Fruit fly (Drosophila melanogaster) whole organism, wandering third instar larva: ENCODE data around the gene CG33322.
A peak's percentile ranks its signal among the peaks of the same experiment; 100 is the strongest.

Experiments
- Abd-B ChIP-seq: fragments of >200 bp; optimal IDR thresholded peaks from 2 replicates; lab custom pipeline; 2017; ENCODE audit warnings: missing biosample characterization, missing genetic modification characterization
- CG32264 ChIP-seq: fragments of 200-800 bp; sonication (Bioruptor generic); optimal IDR thresholded peaks from 2 replicates; lab custom pipeline; 2016; ENCODE audit warnings: missing biosample characterization, missing genetic modification characterization
- CG9705 ChIP-seq: fragments of 200-800 bp; sonication (Bioruptor generic); optimal IDR thresholded peaks from 2 replicates; lab custom pipeline; 2018; ENCODE audit warnings: missing biosample characterization, mild to moderate bottlenecking, missing genetic modification characterization
- Dfd ChIP-seq: fragments of >200 bp; optimal IDR thresholded peaks from 2 replicates; lab custom pipeline; 2017; ENCODE audit warnings: missing biosample characterization, missing genetic modification characterization
- Dif ChIP-seq: fragments of 200-275, 200-300 bp; sonication (Bioruptor generic); optimal IDR thresholded peaks from 2 replicates; lab custom pipeline; 2018; ENCODE audit warnings: missing biosample characterization, missing genetic modification characterization; ENCODE audit not compliant: partially characterized antibody
- GATAd ChIP-seq: sonication (Bioruptor generic); optimal IDR thresholded peaks from 2 replicates; lab custom pipeline; 2016; ENCODE audit warnings: missing biosample characterization, missing genetic modification characterization
- HLH106 ChIP-seq: fragments of 200-800 bp; optimal IDR thresholded peaks from 3 replicates; lab custom pipeline; 2019; ENCODE audit warnings: missing biosample characterization, mild to moderate bottlenecking, missing genetic modification characterization, moderate library complexity
- Hnf4 ChIP-seq: fragments of 200-800 bp; sonication (Bioruptor generic); optimal IDR thresholded peaks from 2 replicates; lab custom pipeline; 2016; ENCODE audit warnings: missing biosample characterization, mild to moderate bottlenecking, missing genetic modification characterization
- Hr78 ChIP-seq: fragments of >200 bp; optimal IDR thresholded peaks from 2 replicates; lab custom pipeline; 2017; ENCODE audit warnings: missing biosample characterization, missing genetic modification characterization
- Hr83 ChIP-seq: fragments of 200-300 bp; sonication (Bioruptor generic); optimal IDR thresholded peaks from 2 replicates; lab custom pipeline; 2016; ENCODE audit warnings: missing biosample characterization, mild to moderate bottlenecking, missing genetic modification characterization, moderate library complexity; ENCODE audit not compliant: poor library complexity, severe bottlenecking
- Jra ChIP-seq: sonication (Bioruptor generic); optimal IDR thresholded peaks from 2 replicates; lab custom pipeline; 2016; ENCODE audit warnings: missing biosample characterization, missing genetic modification characterization
- Mio ChIP-seq: sonication (Bioruptor generic); optimal IDR thresholded peaks from 2 replicates; lab custom pipeline; 2016; ENCODE audit warnings: missing biosample characterization, missing genetic modification characterization
- Myc ChIP-seq: fragments of >200 bp; optimal IDR thresholded peaks from 2 replicates; lab custom pipeline; 2017
- N ChIP-seq: fragments of >200 bp; optimal IDR thresholded peaks from 2 replicates; lab custom pipeline; 2018; ENCODE audit warnings: missing biosample characterization, missing external identifiers, missing genetic modification characterization
- OdsH ChIP-seq: fragments of 200-800 bp; sonication (Bioruptor generic); optimal IDR thresholded peaks from 2 replicates; lab custom pipeline; 2016; ENCODE audit warnings: missing biosample characterization, mild to moderate bottlenecking, missing genetic modification characterization
- Rel ChIP-seq, 2 experiments: fragments of 200-800 bp; sonication (Bioruptor generic) in 1 of 2; optimal IDR thresholded peaks; 2 replicates in 1 of 2; 3 replicates in 1 of 2; lab custom pipeline; 2016 to 2019; ENCODE audit warnings: mild to moderate bottlenecking in 2 of 2, missing biosample characterization in 2 of 2, missing genetic modification characterization in 2 of 2, moderate library complexity in 1 of 2
- Sp1 ChIP-seq: fragments of 200-800 bp; sonication (Bioruptor generic); optimal IDR thresholded peaks from 3 replicates; lab custom pipeline; 2019; ENCODE audit warnings: missing biosample characterization, mild to moderate bottlenecking, missing genetic modification characterization, moderate library complexity
- Vsx2 ChIP-seq: fragments of 200-300, 225-300 bp; sonication (Bioruptor generic); optimal IDR thresholded peaks from 2 replicates; lab custom pipeline; 2018; ENCODE audit warnings: missing biosample characterization, missing genetic modification characterization; ENCODE audit not compliant: partially characterized antibody
- br ChIP-seq: fragments of 200-800 bp; sonication (Bioruptor generic); optimal IDR thresholded peaks from 2 replicates; lab custom pipeline; 2016; ENCODE audit warnings: missing biosample characterization, missing genetic modification characterization
- dmrt93B ChIP-seq: fragments of 200-800 bp; sonication (Bioruptor generic); optimal IDR thresholded peaks from 2 replicates; lab custom pipeline; 2018; ENCODE audit warnings: missing biosample characterization, mild to moderate bottlenecking, missing genetic modification characterization
- dsf ChIP-seq: sonication (Bioruptor generic); optimal IDR thresholded peaks from 2 replicates; lab custom pipeline; 2016; ENCODE audit warnings: missing biosample characterization, missing genetic modification characterization, borderline replicate concordance
- foxo ChIP-seq, 2 experiments: fragments of 200-800 bp; sonication (Bioruptor generic); optimal IDR thresholded peaks; 2 replicates in 1 of 2; 3 replicates in 1 of 2; lab custom pipeline; 2016 to 2017; ENCODE audit warnings: missing biosample characterization in 2 of 2, missing genetic modification characterization in 2 of 2
- fru ChIP-seq: fragments of 200-800 bp; sonication (Bioruptor generic); optimal IDR thresholded peaks from 3 replicates; lab custom pipeline; 2016; ENCODE audit warnings: missing biosample characterization, mild to moderate bottlenecking, missing genetic modification characterization
- h ChIP-seq: fragments of 200-800 bp; sonication (Bioruptor generic); optimal IDR thresholded peaks from 3 replicates; lab custom pipeline; 2016; ENCODE audit warnings: missing biosample characterization, mild to moderate bottlenecking, missing genetic modification characterization
- jim ChIP-seq: fragments of 175-275, 200-325 bp; sonication (Bioruptor generic); optimal IDR thresholded peaks from 2 replicates; lab custom pipeline; 2016; ENCODE audit warnings: missing biosample characterization, mild to moderate bottlenecking, missing genetic modification characterization
- lola ChIP-seq: fragments of >200 bp; optimal IDR thresholded peaks from 2 replicates; lab custom pipeline; 2017; ENCODE audit warnings: missing biosample characterization, missing genetic modification characterization
- pan ChIP-seq: fragments of >200 bp; optimal IDR thresholded peaks from 2 replicates; lab custom pipeline; 2017
- psq ChIP-seq: fragments of 200-800 bp; sonication (Bioruptor generic); optimal IDR thresholded peaks from 3 replicates; lab custom pipeline; 2017; ENCODE audit warnings: missing biosample characterization, mild to moderate bottlenecking, missing genetic modification characterization, moderate library complexity
- rgr ChIP-seq: fragments of 200-800 bp; sonication (Bioruptor generic); optimal IDR thresholded peaks from 3 replicates; lab custom pipeline; 2016; ENCODE audit warnings: missing biosample characterization, mild to moderate bottlenecking, missing genetic modification characterization
- sage ChIP-seq: fragments of 200-800 bp; sonication (Bioruptor generic); optimal IDR thresholded peaks from 2 replicates; lab custom pipeline; 2016; ENCODE audit warnings: missing biosample characterization, mild to moderate bottlenecking, missing genetic modification characterization
- sv ChIP-seq: fragments of 200-800 bp; sonication (Bioruptor generic); optimal IDR thresholded peaks from 3 replicates; lab custom pipeline; 2016; ENCODE audit warnings: missing biosample characterization, missing genetic modification characterization
- tai ChIP-seq: sonication (Bioruptor generic); optimal IDR thresholded peaks from 2 replicates; lab custom pipeline; 2016; ENCODE audit warnings: missing biosample characterization, missing genetic modification characterization
- usp ChIP-seq: fragments of >200 bp; optimal IDR thresholded peaks from 2 replicates; lab custom pipeline; 2017; ENCODE audit warnings: missing biosample characterization, missing genetic modification characterization
- woc ChIP-seq: sonication (Bioruptor generic); optimal IDR thresholded peaks from 2 replicates; lab custom pipeline; 2016; ENCODE audit warnings: missing biosample characterization, mild to moderate bottlenecking, missing genetic modification characterization

The CG33322 gene

DNA sequence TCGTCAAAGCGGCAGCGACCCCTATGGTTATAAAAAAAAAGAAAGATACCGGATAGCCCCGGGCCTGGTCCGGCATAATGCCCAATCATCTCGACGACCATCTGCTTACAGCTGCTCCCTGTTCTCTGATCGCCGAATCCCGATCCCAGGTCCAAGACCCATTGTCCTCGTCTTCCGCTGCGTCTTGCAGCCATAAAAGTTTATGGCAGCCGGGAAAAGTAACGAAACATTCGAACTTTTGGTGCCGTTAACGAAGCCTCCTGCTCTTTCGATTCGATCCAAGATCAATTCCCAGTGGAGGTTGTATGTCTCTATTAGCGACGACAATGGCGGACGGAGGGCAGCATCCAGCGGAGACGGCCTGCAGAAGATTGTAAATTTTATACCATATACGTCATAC lies 30.7 kb downstream of the CG33322 start:
- no peak for TF ChIP-seq dmrt93B (GFP tag; lab: Kevin White, UChicago)
- no peak for TF ChIP-seq Jra (GFP tag; lab: Kevin White, UChicago)
- no peak for TF ChIP-seq Dfd (GFP tag; lab: Kevin White, UChicago)
- TF ChIP-seq Hnf4 = no peak
- TF ChIP-seq dsf (GFP tag; lab: Kevin White, UChicago) = no peak
- TF ChIP-seq Vsx2 = no peak
- no peak for TF ChIP-seq lola (GFP tag; lab: Kevin White, UChicago)
- no peak for TF ChIP-seq Dif (GFP tag; lab: Kevin White, UChicago)
- TF ChIP-seq rgr (GFP tag; lab: Kevin White, UChicago) = no peak
- no peak for TF ChIP-seq CG32264 (GFP tag; lab: Kevin White, UChicago)
- no peak for TF ChIP-seq sage (GFP tag; lab: Kevin White, UChicago)
- TF ChIP-seq Hr78 (GFP tag; lab: Kevin White, UChicago) = no peak
- no peak for TF ChIP-seq woc
- no peak for TF ChIP-seq Myc (lab: Kevin White, UChicago)
- no peak for TF ChIP-seq CG9705

DNA sequence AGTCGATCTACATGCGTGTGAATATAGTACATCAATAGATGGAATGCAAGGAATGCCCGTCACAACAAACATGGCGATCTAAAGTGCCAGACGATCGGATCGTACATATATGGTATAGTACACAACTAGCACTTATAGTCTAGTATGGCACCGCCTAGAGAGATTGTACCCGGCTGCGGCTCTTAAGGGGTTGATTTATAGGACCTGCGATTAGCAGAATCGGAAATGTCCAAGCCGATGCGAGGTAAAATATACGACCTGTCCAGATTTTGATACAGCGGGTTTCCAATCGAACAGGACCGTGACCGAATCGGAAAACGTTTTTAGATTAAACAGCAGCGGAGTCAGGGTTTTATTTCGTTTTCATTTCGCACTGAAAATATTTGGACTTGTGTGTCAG lies 32.1 kb downstream of the CG33322 start:
- TF ChIP-seq Hr78 (GFP tag; lab: Kevin White, UChicago) = no peak
- TF ChIP-seq jim (GFP tag; lab: Kevin White, UChicago) = no peak
- no peak for TF ChIP-seq Dfd (GFP tag; lab: Kevin White, UChicago)
- no peak for TF ChIP-seq dmrt93B (GFP tag; lab: Kevin White, UChicago)
- no peak for TF ChIP-seq Hnf4
- TF ChIP-seq CG9705 = no peak
- no peak for TF ChIP-seq pan (lab: Kevin White, UChicago)
- TF ChIP-seq Hr83 (GFP tag; lab: Kevin White, UChicago) = no peak
- no peak for TF ChIP-seq foxo (GFP tag; optimal IDR thresholded peaks at IDR 0.05; lab: Kevin White, UChicago)
- TF ChIP-seq usp (GFP tag; lab: Kevin White, UChicago) = no peak
- no peak for TF ChIP-seq HLH106 (tag; lab: Kevin White, UChicago)
- no peak for TF ChIP-seq GATAd (GFP tag; lab: Kevin White, UChicago)
- no peak for TF ChIP-seq woc
- TF ChIP-seq Rel (GFP tag; optimal IDR thresholded peaks at IDR 0.05; lab: Kevin White, UChicago) = no peak
- TF ChIP-seq Rel (tag; optimal IDR thresholded peaks at IDR 0.05; lab: Kevin White, UChicago) = no peak
- TF ChIP-seq sv (GFP tag; lab: Kevin White, UChicago) = no peak
- no peak for TF ChIP-seq Myc (lab: Kevin White, UChicago)
- TF ChIP-seq OdsH (GFP tag; lab: Kevin White, UChicago) = no peak
- TF ChIP-seq psq (GFP tag; lab: Kevin White, UChicago) = no peak
- no peak for TF ChIP-seq tai (GFP tag; lab: Kevin White, UChicago)
- TF ChIP-seq Mio (GFP tag; lab: Kevin White, UChicago) = no peak

dm6 chr2L:20783044-20783443 lies 33.0 kb downstream of the CG33322 start:
- peak; percentile 82 for TF ChIP-seq psq (GFP tag; lab: Kevin White, UChicago)
- no peak for TF ChIP-seq Sp1 (GFP tag; lab: Kevin White, UChicago)

dm6 chr2L:20780768-20781167 lies 35.3 kb downstream of the CG33322 start:
- TF ChIP-seq Dif (GFP tag; lab: Kevin White, UChicago) (no peak), foxo (GFP tag; optimal IDR thresholded peaks at IDR 0.05; lab: Kevin White, UChicago) (peak in 1 of 2 experiments; percentile 45), Vsx2 (no peak), Hr83 (GFP tag; lab: Kevin White, UChicago) (peak; percentile 85), Jra (GFP tag; lab: Kevin White, UChicago) (peak; percentile 50), Hnf4 (peak; percentile 50), Abd-B (GFP tag; lab: Kevin White, UChicago) (no peak), br (GFP tag; lab: Kevin White, UChicago) (peak; percentile 68), CG32264 (GFP tag; lab: Kevin White, UChicago) (peak; percentile 31), h (GFP tag; lab: Kevin White, UChicago) (peak; percentile 74), N (no peak), woc (no peak), HLH106 (tag; lab: Kevin White, UChicago) (no peak), sv (GFP tag; lab: Kevin White, UChicago) (no peak), fru (GFP tag; lab: Kevin White, UChicago) (peak; percentile 43), OdsH (GFP tag; lab: Kevin White, UChicago) (peak; percentile 76), dmrt93B (GFP tag; lab: Kevin White, UChicago) (peak; percentile 12), Sp1 (GFP tag; lab: Kevin White, UChicago) (peak; percentile 45), Rel (GFP tag; optimal IDR thresholded peaks at IDR 0.05; lab: Kevin White, UChicago) (no peak), Rel (tag; optimal IDR thresholded peaks at IDR 0.05; lab: Kevin White, UChicago) (no peak), psq (GFP tag; lab: Kevin White, UChicago) (peak; percentile 42), rgr (GFP tag; lab: Kevin White, UChicago) (peak; percentile 70)
